Worm (Caenorhabditis elegans): Measurements from ENCODE around the gene srbc-12.

ce11 chrV:849042-849441 is 570 bp upstream of the srbc-12 start:
- TF ChIP-seq tbx-2 (tag; optimal IDR thresholded peaks at IDR 0.05) (no peak), lir-3 (tag; optimal IDR thresholded peaks at IDR 0.05; ENCODE audit: poor library complexity) (no peak), mdl-1 (tag; optimal IDR thresholded peaks at IDR 0.05) (no peak), aha-1 (tag; optimal IDR thresholded peaks at IDR 0.05) (no peak), blmp-1 (tag; optimal IDR thresholded peaks at IDR 0.05) (no peak), unc-62 (GFP tag; optimal IDR thresholded peaks at IDR 0.05) (no peak), nhr-237 (tag; optimal IDR thresholded peaks at IDR 0.05) (no peak), zip-4 (GFP tag; optimal IDR thresholded peaks at IDR 0.05) (no peak), unc-98 (GFP tag; IDR thresholded peaks at IDR 0.05) (no peak)

Measured in whole organism, L1 larva.